Fruit fly (Drosophila melanogaster): ENCODE results near the gene CG43153.
A peak's percentile ranks its signal among the peaks of the same experiment; 100 is the strongest.

The CG43153 gene

DNA sequence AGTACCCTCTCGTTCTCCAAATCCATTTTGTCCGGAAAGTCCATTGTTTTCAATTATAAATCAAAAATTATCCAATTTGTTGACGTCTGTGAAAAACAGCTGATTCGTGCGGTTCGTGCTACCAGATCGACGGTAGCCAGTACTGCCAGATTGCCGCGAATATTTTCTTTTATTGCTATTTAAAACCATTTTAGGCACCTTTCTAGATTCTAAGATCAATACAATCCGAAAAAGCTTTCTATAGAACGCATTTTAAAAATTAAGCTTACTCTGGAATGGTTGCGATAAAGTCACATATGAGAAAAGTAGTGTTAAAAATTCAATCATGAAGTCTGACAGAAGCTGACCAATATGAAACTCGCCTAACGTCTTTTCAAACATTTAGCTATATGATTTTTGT is 23.7 kb downstream of the CG43153 start, which contains the start of gene Cog8 (continued):
- no peak for TF ChIP-seq CG11696 (GFP tag; IDR thresholded peaks at IDR 0.05)
- peak; percentile 46; the same call in 1 of the 3 replicates for TF ChIP-seq CG17361 (GFP tag; IDR thresholded peaks at IDR 0.05)
- TF ChIP-seq Oaz (GFP tag; IDR thresholded peaks at IDR 0.05): no peak
- no peak for TF ChIP-seq CG6765 (GFP tag; optimal IDR thresholded peaks at IDR 0.05)
- no peak for TF ChIP-seq insv (GFP tag; optimal IDR thresholded peaks at IDR 0.05)
- peak; percentile 34 for TF ChIP-seq CG7839 (tag; optimal IDR thresholded peaks at IDR 0.05)
- TF ChIP-seq CG11398 (GFP tag; optimal IDR thresholded peaks at IDR 0.05): no peak
- no peak for TF ChIP-seq Nf-YA (GFP tag; IDR thresholded peaks at IDR 0.05)
- TF ChIP-seq CG1647 (GFP tag; optimal IDR thresholded peaks at IDR 0.05): peak; percentile 14
- TF ChIP-seq CG17568 (GFP tag; optimal IDR thresholded peaks at IDR 0.05): no peak

DNA sequence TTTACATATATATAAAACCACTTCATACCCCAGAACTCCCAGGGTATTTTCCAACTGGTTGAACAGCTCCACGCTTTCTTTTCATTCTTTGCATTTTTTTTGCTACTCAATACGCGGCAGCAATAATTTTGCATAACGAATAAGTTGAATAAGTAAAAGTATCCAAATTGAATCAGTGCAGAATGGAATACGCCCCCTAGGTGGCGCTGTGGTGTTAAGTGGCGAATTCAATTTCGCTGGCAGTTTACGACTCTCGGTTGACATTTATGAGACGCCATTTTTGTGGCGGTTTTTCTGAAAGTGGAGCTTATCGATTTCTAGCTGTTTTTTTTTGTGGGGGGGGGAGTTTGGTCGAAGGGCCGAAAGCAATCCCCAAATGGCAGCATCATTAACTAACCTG is 28.6 kb downstream of the CG43153 start:
- TF ChIP-seq CG10979 (tag; optimal IDR thresholded peaks at IDR 0.05) (peak; percentile 70), CG14860 (GFP tag; IDR thresholded peaks at IDR 0.05; ENCODE audit: partially characterized antibody) (no peak), Dll (GFP tag; IDR thresholded peaks at IDR 0.05; ENCODE audit: partially characterized antibody) (no peak), org-1 (GFP tag; optimal IDR thresholded peaks at IDR 0.05) (no peak), CTCF (GFP tag; optimal IDR thresholded peaks at IDR 0.05) (peak; percentile 76)

DNA sequence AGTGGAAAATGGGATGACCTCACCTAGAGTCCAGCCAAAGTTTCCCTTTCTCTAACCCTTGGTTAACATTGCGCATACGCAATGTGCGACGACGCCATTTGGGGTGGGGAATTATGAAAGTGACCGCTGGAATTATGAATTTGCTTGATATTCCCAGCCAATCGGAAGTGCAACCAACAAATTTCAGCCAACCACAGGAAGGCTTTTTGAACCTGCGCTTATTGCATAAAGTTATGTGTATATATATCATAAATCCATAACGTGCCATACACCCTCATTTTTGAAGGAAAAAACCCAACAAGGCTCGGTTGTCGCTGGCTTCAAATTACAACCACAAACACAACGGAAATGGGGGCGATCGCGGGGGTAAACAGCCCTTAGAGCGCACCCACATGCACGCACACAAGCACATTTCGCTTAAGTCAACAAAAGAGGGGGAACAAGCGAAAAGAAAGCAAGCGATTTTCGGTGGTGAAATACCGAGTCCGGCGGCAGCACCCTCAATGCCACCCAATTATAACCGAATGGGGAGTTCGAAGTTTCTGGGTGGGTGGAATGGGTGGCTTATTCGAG is 34.0 kb downstream of the CG43153 start:
- TF ChIP-seq kah (GFP tag; optimal IDR thresholded peaks at IDR 0.05) (no peak), Dbx (GFP tag; IDR thresholded peaks at IDR 0.05) (no peak), abd-A (tag; optimal IDR thresholded peaks at IDR 0.05) (peak; percentile 83), Mad (GFP tag; optimal IDR thresholded peaks at IDR 0.05) (no peak), Deaf1 (tag; optimal IDR thresholded peaks at IDR 0.05) (peak; percentile 51), CG5180 (GFP tag; optimal IDR thresholded peaks at IDR 0.05) (no peak), crol (GFP tag; IDR thresholded peaks at IDR 0.05) (peak; percentile 37; the same call in 1 of the 2 replicates), CG30403 (GFP tag; optimal IDR thresholded peaks at IDR 0.05) (no peak), cg (GFP tag; optimal IDR thresholded peaks at IDR 0.05) (peak; percentile 53), CG32767 (GFP tag; IDR thresholded peaks at IDR 0.05) (0 out of 2 replicates have a peak, but pooled peaks have one; percentile 25), nerfin-1 (tag; optimal IDR thresholded peaks at IDR 0.05) (peak; percentile 2), CG12071 (GFP tag; optimal IDR thresholded peaks at IDR 0.05) (peak; percentile 26), CG16813 (GFP tag; IDR thresholded peaks at IDR 0.05; ENCODE audit: partially characterized antibody) (no peak), seq (GFP tag; IDR thresholded peaks at IDR 0.05) (peak; percentile 62; the same call in 1 of the 2 replicates), Ets65A (GFP tag) (no peak), Ptx1 (GFP tag; IDR thresholded peaks at IDR 0.05) (no peak), dm (GFP tag; optimal IDR thresholded peaks at IDR 0.05) (no peak), zf30C (GFP tag; optimal IDR thresholded peaks at IDR 0.05) (no peak), CG10147 (GFP tag; optimal IDR thresholded peaks at IDR 0.05) (no peak), ham (GFP tag; IDR thresholded peaks at IDR 0.05) (no peak), CG9817 (tag; optimal IDR thresholded peaks at IDR 0.05) (no peak), ranshi (GFP tag; IDR thresholded peaks at IDR 0.05) (no peak), CG31388 (GFP tag; optimal IDR thresholded peaks at IDR 0.05) (no peak), Nf-YC (tag; optimal IDR thresholded peaks at IDR 0.05) (peak; percentile 95), Ada2b (GFP tag; IDR thresholded peaks at IDR 0.05) (no peak), Adf1 (GFP tag; IDR thresholded peaks at IDR 0.05) (no peak), emc (GFP tag; optimal IDR thresholded peaks at IDR 0.05) (no peak), pfk (GFP tag; optimal IDR thresholded peaks at IDR 0.05) (no peak), Doc3 (GFP tag; IDR thresholded peaks at IDR 0.05; ENCODE audit: partially characterized antibody) (no peak), CG7357 (GFP tag; IDR thresholded peaks at IDR 0.05) (no peak), CG16779 (GFP tag; IDR thresholded peaks at IDR 0.05) (no peak), Nf-YB (GFP tag; optimal IDR thresholded peaks at IDR 0.05) (peak; percentile 94), ewg (GFP tag; optimal IDR thresholded peaks at IDR 0.05) (peak; percentile 58), bowl (GFP tag; IDR thresholded peaks at IDR 0.05) (no peak)
